Fruit fly (Drosophila melanogaster): ENCODE measurements around the gene Pbgs.
A peak's percentile ranks its signal among the peaks of the same experiment; 100 is the strongest.

DNA sequence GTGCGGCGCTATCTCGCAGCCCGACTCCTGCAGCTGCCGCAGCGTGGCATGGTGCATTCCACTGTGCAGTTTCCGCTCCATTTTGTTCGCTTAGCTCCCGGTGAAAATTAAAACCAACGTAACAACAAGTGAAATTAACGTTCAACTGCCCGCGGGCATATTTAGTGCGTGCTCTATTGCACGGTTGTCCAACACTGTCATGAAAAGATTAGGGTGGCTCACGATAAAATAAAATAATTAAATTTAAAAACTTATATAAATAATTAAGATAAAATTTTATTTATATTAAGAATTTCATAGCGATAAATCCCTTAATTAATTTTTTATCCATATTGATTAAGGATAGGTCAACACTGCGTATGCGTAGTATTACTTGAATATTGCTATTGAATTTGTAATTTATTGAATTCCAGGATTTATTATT lies at the start of gene Pbgs:
- no peak for TF ChIP-seq CG34367 (tag; optimal IDR thresholded peaks at IDR 0.05)
- no peak for TF ChIP-seq CG13204 (GFP tag; optimal IDR thresholded peaks at IDR 0.05)
- peak; percentile 69 for TF ChIP-seq CG12605 (GFP tag; IDR thresholded peaks at IDR 0.05)
- no peak for TF ChIP-seq D1 (tag; optimal IDR thresholded peaks at IDR 0.05)
- TF ChIP-seq CG10348 (GFP tag; IDR thresholded peaks at IDR 0.05) = no peak
- TF ChIP-seq Pif1B (GFP tag; optimal IDR thresholded peaks at IDR 0.05) = no peak
- TF ChIP-seq Pif1A (GFP tag; optimal IDR thresholded peaks at IDR 0.05) = no peak
- peak; percentile 56 for TF ChIP-seq CG8159 (tag; optimal IDR thresholded peaks at IDR 0.05)
- peak; percentile 26 for TF ChIP-seq CG14655 (GFP tag; optimal IDR thresholded peaks at IDR 0.05)
- TF ChIP-seq EcR (GFP tag; optimal IDR thresholded peaks at IDR 0.05) = no peak
- TF ChIP-seq CG15710 (tag; optimal IDR thresholded peaks at IDR 0.05) = peak; percentile 46
- peak; percentile 58; the same call in 1 of the 3 replicates for TF ChIP-seq CG4496 (GFP tag; IDR thresholded peaks at IDR 0.05)
- TF ChIP-seq Ets98B (GFP tag; IDR thresholded peaks at IDR 0.05) = peak; percentile 67
- peak; percentile 44 for TF ChIP-seq CG9948 (tag; optimal IDR thresholded peaks at IDR 0.05)
